Worm (Caenorhabditis elegans): ENCODE results near the gene aars-1.

DNA sequence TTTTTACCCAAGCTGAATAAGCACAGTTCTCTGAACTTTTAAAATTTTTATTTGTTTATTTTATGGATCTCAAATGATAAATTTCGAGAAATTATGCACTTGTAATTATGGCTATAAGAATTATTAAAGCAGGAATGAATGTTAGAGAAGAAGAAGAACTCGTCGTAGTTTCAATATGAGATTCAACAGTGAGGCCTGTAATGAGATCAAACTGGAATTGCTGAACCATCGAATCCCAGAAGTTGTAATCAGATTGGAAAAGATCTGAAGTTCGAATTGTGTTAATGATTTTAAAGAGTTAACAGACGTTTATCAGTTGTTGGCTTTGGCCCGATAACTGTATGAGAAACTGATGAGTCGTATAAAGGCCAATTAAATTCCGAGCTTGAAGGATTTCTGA lies 8.6 kb downstream of the aars-1 start:
- TF ChIP-seq nfya-1 (tag; optimal IDR thresholded peaks at IDR 0.05) (no peak), ceh-24 (tag; optimal IDR thresholded peaks at IDR 0.05) (no peak)
